Worm (Caenorhabditis elegans) whole organism, early embryonic: ENCODE measurements around the gene elli-1.
A peak's percentile ranks its signal among the peaks of the same experiment; 100 is the strongest.

Source experiments
- B0310.2 ChIP-seq: sonication (generic microtip); optimal IDR thresholded peaks from 2 replicates; lab custom pipeline; 2016; ENCODE audit warnings: mild to moderate bottlenecking, missing genetic modification characterization, missing compliant biosample characterization
- F13C5.2 ChIP-seq: sonication (generic microtip); optimal IDR thresholded peaks from 2 replicates; lab custom pipeline; 2017; ENCODE audit warnings: mild to moderate bottlenecking, missing genetic modification characterization, inconsistent platforms, missing compliant biosample characterization
- ama-1 ChIP-seq: fragments of 150-350 bp; optimal IDR thresholded peaks from 2 replicates; lab custom pipeline; 2014
- ceh-36 ChIP-seq: sonication (generic microtip); optimal IDR thresholded peaks from 2 replicates; lab custom pipeline; 2016; ENCODE audit warnings: missing genetic modification characterization, inconsistent platforms, missing compliant biosample characterization
- flt-1 ChIP-seq: fragments of 200-800 bp; sonication (Bioruptor generic); IDR thresholded peaks from 2 replicates; pipeline ENCODE4 v1.3.6; 2022; ENCODE audit warnings: missing genetic modification characterization, missing compliant biosample characterization
- hmbx-1 ChIP-seq: sonication (generic microtip); optimal IDR thresholded peaks from 2 replicates; lab custom pipeline; 2016; ENCODE audit warnings: mild to moderate bottlenecking, missing genetic modification characterization, missing compliant biosample characterization
- hmg-4 ChIP-seq: fragments of 200-800 bp; sonication (Bioruptor generic); optimal IDR thresholded peaks from 2 replicates; lab custom pipeline; 2018; ENCODE audit warnings: mild to moderate bottlenecking, missing genetic modification characterization, missing compliant biosample characterization
- hnd-1 ChIP-seq: sonication (generic microtip); optimal IDR thresholded peaks from 2 replicates; lab custom pipeline; 2016; ENCODE audit warnings: missing genetic modification characterization, missing compliant biosample characterization
- pes-1 ChIP-seq: fragments of 200-800 bp; sonication (Bioruptor generic); IDR thresholded peaks from 2 replicates; pipeline ENCODE4 v1.3.6; 2022; ENCODE audit warnings: missing genetic modification reagents, missing genetic modification characterization, missing compliant biosample characterization
- scrt-1 ChIP-seq: fragments of 200-800 bp; sonication (Bioruptor generic); IDR thresholded peaks from 2 replicates; pipeline ENCODE4 v1.3.6; 2022; ENCODE audit warnings: missing genetic modification characterization, missing compliant biosample characterization
- sea-1 ChIP-seq: fragments of 200-800 bp; sonication (Bioruptor generic); conservative IDR thresholded peaks from 2 replicates; pipeline ENCODE4 v1.3.6; 2022; ENCODE audit warnings: missing genetic modification characterization, missing compliant biosample characterization
- tbx-11 ChIP-seq: fragments of 200-800 bp; sonication (Bioruptor generic); IDR thresholded peaks from 2 replicates; pipeline ENCODE4 v1.3.6; 2022; ENCODE audit warnings: missing genetic modification characterization, missing compliant biosample characterization
- tbx-37 ChIP-seq: fragments of 200-800 bp; sonication (Bioruptor generic); conservative IDR thresholded peaks from 2 replicates; pipeline ENCODE4 v1.3.6; 2022; ENCODE audit warnings: missing genetic modification reagents, missing genetic modification characterization, missing compliant biosample characterization
- tra-4 ChIP-seq: sonication (generic microtip); optimal IDR thresholded peaks from 2 replicates; lab custom pipeline; 2017; ENCODE audit warnings: missing genetic modification characterization, missing compliant biosample characterization

DNA sequence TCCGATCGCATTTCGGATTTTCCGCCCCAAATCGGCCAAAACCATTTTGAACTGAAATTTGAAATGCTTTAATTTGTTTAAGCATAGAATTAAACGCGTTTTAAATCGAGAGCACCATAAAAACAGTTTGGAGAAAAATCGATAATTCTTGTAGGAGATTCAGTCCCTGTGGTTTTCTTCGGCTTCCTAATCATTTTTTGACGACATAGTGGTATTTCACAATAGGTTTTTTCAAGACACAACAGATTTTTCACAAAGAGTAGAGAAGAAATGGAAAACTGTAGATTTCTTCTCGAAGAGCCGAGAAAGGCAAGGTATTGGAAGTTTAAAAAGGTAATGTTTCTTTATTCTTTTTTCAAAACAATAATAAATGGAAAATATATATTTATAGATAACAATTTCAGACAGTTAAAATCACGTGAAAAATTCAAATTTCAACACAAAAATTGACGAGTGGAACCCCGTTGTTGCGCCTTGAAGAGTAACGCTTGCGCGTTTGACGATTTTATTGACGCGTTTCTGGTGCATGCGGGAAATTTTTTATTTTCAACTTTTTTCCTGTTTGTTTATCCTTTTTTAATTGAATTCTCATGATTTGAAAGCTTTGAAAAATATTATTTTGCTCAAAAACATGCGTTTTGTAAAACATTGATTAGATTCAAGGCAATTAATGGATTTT lies 10.8 kb downstream of the elli-1 start, which contains the start of gene F21D5.7:
- TF ChIP-seq tbx-11 (GFP tag; lab: Robert Waterston, UW) (no peak), ama-1 (no peak), ceh-36 (no peak), flt-1 (GFP tag; lab: Robert Waterston, UW) (no peak), hmg-4 (no peak), pes-1 (no peak), scrt-1 (GFP tag; lab: Robert Waterston, UW) (no peak), tbx-37 (no peak), F13C5.2 (tag; lab: Kevin White, UChicago) (peak; percentile 43), hnd-1 (tag; lab: Kevin White, UChicago) (no peak), tra-4 (no peak), B0310.2 (tag; lab: Kevin White, UChicago) (no peak), sea-1 (no peak), hmbx-1 (tag; lab: Kevin White, UChicago) (no peak)
